Fruit fly (Drosophila melanogaster): ENCODE results near the gene Or67d.

The Or67d gene

dm6 chr3L:10244606-10245005, 28.4 kb upstream of the Or67d start, which contains the start of gene Or67c:
Gene Or67c, minus strand, starts transcription at chr3L:10244706.
- TF ChIP-seq Hr83 (GFP tag; optimal IDR thresholded peaks at IDR 0.05; ENCODE audit: poor library complexity, severe bottlenecking) = no peak
- TF ChIP-seq brk (GFP tag; optimal IDR thresholded peaks at IDR 0.05) = no peak
- no peak for TF ChIP-seq dl (GFP tag; optimal IDR thresholded peaks at IDR 0.05; ENCODE audit: insufficient read depth in 1 of 2, partially characterized antibody in 2 of 2)
- no peak for TF ChIP-seq CG9705 (GFP tag; optimal IDR thresholded peaks at IDR 0.05)
- TF ChIP-seq usp (GFP tag; optimal IDR thresholded peaks at IDR 0.05) = no peak
- no peak for TF ChIP-seq h (GFP tag; optimal IDR thresholded peaks at IDR 0.05)
- TF ChIP-seq OdsH (GFP tag; optimal IDR thresholded peaks at IDR 0.05) = no peak
- TF ChIP-seq Myc (optimal IDR thresholded peaks at IDR 0.05) = no peak
- TF ChIP-seq psq (GFP tag; optimal IDR thresholded peaks at IDR 0.05) = no peak
- TF ChIP-seq sv (GFP tag; optimal IDR thresholded peaks at IDR 0.05) = no peak
- TF ChIP-seq GATAd (GFP tag; optimal IDR thresholded peaks at IDR 0.05) = no peak
- TF ChIP-seq Vsx2 (GFP tag; optimal IDR thresholded peaks at IDR 0.05; ENCODE audit: partially characterized antibody) = no peak
- TF ChIP-seq jim (GFP tag; optimal IDR thresholded peaks at IDR 0.05) = no peak
- TF ChIP-seq pan (optimal IDR thresholded peaks at IDR 0.05) = no peak
- TF ChIP-seq Dif (GFP tag; optimal IDR thresholded peaks at IDR 0.05; ENCODE audit: partially characterized antibody) = no peak

- TF ChIP-seq pan (optimal IDR thresholded peaks at IDR 0.05) (no peak), OdsH (GFP tag; optimal IDR thresholded peaks at IDR 0.05) (no peak), Myc (optimal IDR thresholded peaks at IDR 0.05) (peak; percentile 68), GATAd (GFP tag; optimal IDR thresholded peaks at IDR 0.05) (no peak)
These were observed 26.7 kb upstream of the Or67d start for dm6 chr3L:10246226-10246778.

- TF ChIP-seq N (GFP tag; optimal IDR thresholded peaks at IDR 0.05) (no peak), Hr78 (GFP tag; optimal IDR thresholded peaks at IDR 0.05) (no peak), fru (GFP tag; optimal IDR thresholded peaks at IDR 0.05) (no peak), foxo (GFP tag; optimal IDR thresholded peaks at IDR 0.05) (no peak), brk (GFP tag; optimal IDR thresholded peaks at IDR 0.05) (no peak), sv (GFP tag; optimal IDR thresholded peaks at IDR 0.05) (no peak), HLH106 (tag; optimal IDR thresholded peaks at IDR 0.05) (no peak), lola (GFP tag; optimal IDR thresholded peaks at IDR 0.05) (no peak), dsf (GFP tag; optimal IDR thresholded peaks at IDR 0.05; ENCODE audit: borderline replicate concordance) (no peak), dmrt93B (GFP tag; optimal IDR thresholded peaks at IDR 0.05) (no peak), CG32264 (GFP tag; optimal IDR thresholded peaks at IDR 0.05) (no peak), woc (GFP tag; optimal IDR thresholded peaks at IDR 0.05) (no peak), Hr83 (GFP tag; optimal IDR thresholded peaks at IDR 0.05; ENCODE audit: poor library complexity, severe bottlenecking) (no peak)
These were observed 25.9 kb upstream of the Or67d start for dm6 chr3L:10247121-10247520.

dm6 chr3L:10247579-10247978, 25.4 kb upstream of the Or67d start:
- TF ChIP-seq CG9705 (GFP tag; optimal IDR thresholded peaks at IDR 0.05) (no peak), Jra (GFP tag; optimal IDR thresholded peaks at IDR 0.05) (no peak), psq (GFP tag; optimal IDR thresholded peaks at IDR 0.05) (no peak), Sp1 (GFP tag; optimal IDR thresholded peaks at IDR 0.05) (peak; percentile 23), fru (GFP tag; optimal IDR thresholded peaks at IDR 0.05) (no peak)

- TF ChIP-seq dmrt93B (GFP tag; optimal IDR thresholded peaks at IDR 0.05) (no peak), OdsH (GFP tag; optimal IDR thresholded peaks at IDR 0.05) (no peak), rgr (GFP tag; optimal IDR thresholded peaks at IDR 0.05) (no peak)
These were observed 23.2 kb upstream of the Or67d start for dm6 chr3L:10249836-10250235.

dm6 chr3L:10254131-10254530, 18.9 kb upstream of the Or67d start:
- TF ChIP-seq brk (GFP tag; optimal IDR thresholded peaks at IDR 0.05) = no peak
- no peak for TF ChIP-seq woc (GFP tag; optimal IDR thresholded peaks at IDR 0.05)
- TF ChIP-seq N (GFP tag; optimal IDR thresholded peaks at IDR 0.05) = no peak
- TF ChIP-seq GATAd (GFP tag; optimal IDR thresholded peaks at IDR 0.05) = no peak
- TF ChIP-seq dl (GFP tag; optimal IDR thresholded peaks at IDR 0.05; ENCODE audit: insufficient read depth in 1 of 2, partially characterized antibody in 2 of 2) = no peak
- TF ChIP-seq foxo (GFP tag; optimal IDR thresholded peaks at IDR 0.05) = no peak
- TF ChIP-seq Hnf4 (GFP tag; optimal IDR thresholded peaks at IDR 0.05) = no peak
- TF ChIP-seq Rel (GFP tag; optimal IDR thresholded peaks at IDR 0.05) = no peak
- TF ChIP-seq Rel (tag; optimal IDR thresholded peaks at IDR 0.05) = no peak
- TF ChIP-seq Vsx2 (GFP tag; optimal IDR thresholded peaks at IDR 0.05; ENCODE audit: partially characterized antibody) = no peak
- no peak for TF ChIP-seq OdsH (GFP tag; optimal IDR thresholded peaks at IDR 0.05)
- no peak for TF ChIP-seq Dif (GFP tag; optimal IDR thresholded peaks at IDR 0.05; ENCODE audit: partially characterized antibody)
- TF ChIP-seq CG32264 (GFP tag; optimal IDR thresholded peaks at IDR 0.05) = no peak
- no peak for TF ChIP-seq HLH106 (tag; optimal IDR thresholded peaks at IDR 0.05)
